Fruit fly (Drosophila melanogaster) whole organism, embryonic: ENCODE data around the gene CG46311.
A peak's percentile ranks its signal among the peaks of the same experiment; 100 is the strongest.

ENCODE experiments used
- Adf1 ChIP-seq: fragments of 200-800 bp; sonication (Bioruptor generic); IDR thresholded peaks from 2 replicates; pipeline ENCODE4 v1.3.6; 2022; ENCODE audit warnings: missing biosample characterization, missing genetic modification characterization
- B-H1 ChIP-seq: fragments of 200-800 bp; sonication (Bioruptor generic); IDR thresholded peaks from 3 replicates; pipeline ENCODE4 v1.3.6; 2022; ENCODE audit warnings: missing biosample characterization, missing genetic modification characterization
- CG10274 ChIP-seq: fragments of 200-800 bp; sonication (Bioruptor generic); optimal IDR thresholded peaks from 3 replicates; lab custom pipeline; 2017; ENCODE audit warnings: missing biosample characterization, mild to moderate bottlenecking, missing genetic modification characterization
- CG10979 ChIP-seq: fragments of 200-800 bp; sonication (Bioruptor generic); optimal IDR thresholded peaks from 2 replicates; lab custom pipeline; 2018; ENCODE audit warnings: missing biosample characterization, mild to moderate bottlenecking, missing genetic modification characterization, moderate library complexity
- CG11093 ChIP-seq: fragments of 200-800 bp; sonication (Bioruptor generic); IDR thresholded peaks from 3 replicates; pipeline ENCODE4 v1.3.6; 2022; ENCODE audit warnings: missing biosample characterization, missing genetic modification characterization
- CG12071 ChIP-seq: fragments of 200-800 bp; sonication (Bioruptor generic); optimal IDR thresholded peaks from 3 replicates; lab custom pipeline; 2018; ENCODE audit warnings: missing biosample characterization, mild to moderate bottlenecking, missing genetic modification characterization
- CG12744 ChIP-seq: fragments of 200-800 bp; sonication (Bioruptor generic); optimal IDR thresholded peaks from 2 replicates; lab custom pipeline; 2016; ENCODE audit warnings: missing biosample characterization, missing genetic modification characterization
- CG16815 ChIP-seq: fragments of 200-800 bp; sonication (Bioruptor generic); optimal IDR thresholded peaks from 3 replicates; lab custom pipeline; 2017; ENCODE audit warnings: missing biosample characterization, mild to moderate bottlenecking, missing genetic modification characterization
- CG17568 ChIP-seq: fragments of 200-800 bp; sonication (Bioruptor generic); optimal IDR thresholded peaks from 2 replicates; lab custom pipeline; 2018; ENCODE audit warnings: missing biosample characterization, mild to moderate bottlenecking, missing genetic modification characterization, moderate library complexity
- CG1792 ChIP-seq: fragments of 200-800 bp; sonication (Bioruptor generic); optimal IDR thresholded peaks from 2 replicates; lab custom pipeline; 2016; ENCODE audit warnings: missing biosample characterization, missing genetic modification characterization
- CG2129 ChIP-seq: fragments of 200-800 bp; sonication (Bioruptor generic); IDR thresholded peaks from 2 replicates; pipeline ENCODE4 v1.3.6; 2022; ENCODE audit warnings: missing biosample characterization, missing genetic modification characterization; ENCODE audit not compliant: partially characterized antibody
- CG2202 ChIP-seq: fragments of 200-800 bp; sonication (Bioruptor generic); optimal IDR thresholded peaks from 2 replicates; lab custom pipeline; 2018; ENCODE audit warnings: missing biosample characterization, mild to moderate bottlenecking, missing genetic modification characterization
- CG30020 ChIP-seq: fragments of 200-800 bp; optimal IDR thresholded peaks from 2 replicates; lab custom pipeline; 2019; ENCODE audit warnings: missing biosample characterization, mild to moderate bottlenecking, missing genetic modification characterization, moderate library complexity
- CG4707 ChIP-seq: fragments of 200-800 bp; sonication (Bioruptor generic); optimal IDR thresholded peaks from 2 replicates; lab custom pipeline; 2018; ENCODE audit warnings: missing biosample characterization, mild to moderate bottlenecking, missing genetic modification characterization, moderate library complexity
- CG5953 ChIP-seq: fragments of 200-800 bp; sonication (Bioruptor generic); IDR thresholded peaks from 2 replicates; pipeline ENCODE4 v1.3.6; 2022; ENCODE audit warnings: missing biosample characterization, missing genetic modification characterization
- CG6654 ChIP-seq: fragments of 200-800 bp; sonication (Bioruptor generic); optimal IDR thresholded peaks from 2 replicates; lab custom pipeline; 2017; ENCODE audit warnings: missing biosample characterization, mild to moderate bottlenecking, missing genetic modification characterization
- CG7745 ChIP-seq: fragments of 200-800 bp; sonication (Bioruptor generic); optimal IDR thresholded peaks from 2 replicates; lab custom pipeline; 2018; ENCODE audit warnings: missing biosample characterization, mild to moderate bottlenecking, missing genetic modification characterization, moderate library complexity
- CG8924 ChIP-seq: fragments of 200-800 bp; optimal IDR thresholded peaks from 3 replicates; lab custom pipeline; 2019; ENCODE audit warnings: missing biosample characterization, mild to moderate bottlenecking, missing genetic modification characterization, moderate library complexity
- CG9817 ChIP-seq: fragments of 200-800 bp; sonication (Bioruptor generic); optimal IDR thresholded peaks from 2 replicates; lab custom pipeline; 2018; ENCODE audit warnings: missing biosample characterization, mild to moderate bottlenecking, missing genetic modification characterization, moderate library complexity
- CHES-1-like ChIP-seq: fragments of 200-800 bp; sonication (Bioruptor generic); optimal IDR thresholded peaks from 2 replicates; lab custom pipeline; 2016; ENCODE audit warnings: missing biosample characterization, missing genetic modification characterization
- Camta ChIP-seq: fragments of 200-800 bp; sonication (Bioruptor generic); optimal IDR thresholded peaks from 2 replicates; lab custom pipeline; 2016; ENCODE audit warnings: missing biosample characterization, missing genetic modification characterization
- Doc3 ChIP-seq: fragments of 200-800 bp; sonication (Bioruptor generic); IDR thresholded peaks from 3 replicates; pipeline ENCODE4 v1.3.6; 2022; ENCODE audit warnings: missing biosample characterization, missing genetic modification characterization; ENCODE audit not compliant: partially characterized antibody
- Drgx ChIP-seq: fragments of 200-800 bp; sonication (Bioruptor generic); IDR thresholded peaks from 2 replicates; pipeline ENCODE4 v1.3.6; 2022; ENCODE audit warnings: missing biosample characterization, missing genetic modification characterization
- Eip74EF ChIP-seq, 2 experiments: fragments of 200-800 bp in 1 of 2; fragments of >200 bp in 1 of 2; sonication (Bioruptor generic) in 1 of 2; optimal IDR thresholded peaks; 2 replicates each; lab custom pipeline; 2017 to 2019; ENCODE audit warnings: missing biosample characterization in 2 of 2, missing genetic modification characterization in 2 of 2, mild to moderate bottlenecking in 1 of 2, moderate library complexity in 1 of 2
- Elba2 ChIP-seq: fragments of 200-800 bp; sonication (Bioruptor generic); optimal IDR thresholded peaks from 3 replicates; lab custom pipeline; 2016; ENCODE audit warnings: missing biosample characterization, missing genetic modification characterization
- GATAe ChIP-seq: fragments of 200-800 bp; sonication (Bioruptor generic); conservative IDR thresholded peaks from 2 replicates; pipeline ENCODE4 v1.3.6; 2022; ENCODE audit warnings: missing biosample characterization, missing genetic modification characterization
- HLH54F ChIP-seq: fragments of 200-800 bp; sonication (Bioruptor generic); optimal IDR thresholded peaks from 3 replicates; lab custom pipeline; 2016; ENCODE audit warnings: missing biosample characterization, missing genetic modification characterization
- Hey ChIP-seq: fragments of 200-800 bp; sonication (Bioruptor generic); optimal IDR thresholded peaks from 3 replicates; lab custom pipeline; 2018; ENCODE audit warnings: missing biosample characterization, mild to moderate bottlenecking, missing genetic modification characterization
- MESR4 ChIP-seq: fragments of 200-800 bp; sonication (Bioruptor generic); optimal IDR thresholded peaks from 2 replicates; lab custom pipeline; 2018; ENCODE audit warnings: missing biosample characterization, mild to moderate bottlenecking, missing genetic modification characterization, moderate library complexity
- NFAT ChIP-seq: fragments of 200-800 bp; sonication (Bioruptor generic); IDR thresholded peaks from 2 replicates; pipeline ENCODE4 v1.3.6; 2022; ENCODE audit warnings: missing biosample characterization, missing genetic modification characterization
- Ssrp ChIP-seq: fragments of 200-800 bp; sonication (Bioruptor generic); optimal IDR thresholded peaks from 2 replicates; lab custom pipeline; 2018; ENCODE audit warnings: missing biosample characterization, mild to moderate bottlenecking, missing genetic modification characterization, moderate library complexity
- TFAM ChIP-seq: fragments of 200-800 bp; sonication (Bioruptor generic); optimal IDR thresholded peaks from 2 replicates; lab custom pipeline; 2017; ENCODE audit warnings: missing biosample characterization, missing genetic modification characterization, inconsistent platforms
- ash1 ChIP-seq: fragments of 200-800 bp; sonication (Bioruptor generic); optimal IDR thresholded peaks from 2 replicates; lab custom pipeline; 2018; ENCODE audit warnings: missing biosample characterization, mild to moderate bottlenecking, missing genetic modification characterization
- cas ChIP-seq: fragments of 200-800 bp; sonication (Bioruptor generic); IDR thresholded peaks from 2 replicates; pipeline ENCODE4 v1.3.6; 2022; ENCODE audit warnings: missing biosample characterization, missing genetic modification characterization
- caup ChIP-seq: fragments of 200-800 bp; sonication (Bioruptor generic); optimal IDR thresholded peaks from 3 replicates; lab custom pipeline; 2017; ENCODE audit warnings: missing biosample characterization, mild to moderate bottlenecking, missing genetic modification characterization, moderate library complexity; ENCODE audit not compliant: severe bottlenecking
- ci ChIP-seq: fragments of 200-800 bp; sonication (Bioruptor generic); IDR thresholded peaks from 3 replicates; pipeline ENCODE4 v1.3.6; 2022; ENCODE audit warnings: missing biosample characterization, missing genetic modification characterization
- dati ChIP-seq: fragments of 200-800 bp; sonication (Bioruptor generic); IDR thresholded peaks from 2 replicates; pipeline ENCODE4 v1.3.6; 2022; ENCODE audit warnings: missing biosample characterization, missing genetic modification characterization
- eyg ChIP-seq: fragments of 200-800 bp; sonication (Bioruptor generic); optimal IDR thresholded peaks from 3 replicates; lab custom pipeline; 2016; ENCODE audit warnings: missing biosample characterization, missing genetic modification characterization
- hb ChIP-seq: fragments of 200-800 bp; sonication (Bioruptor generic); IDR thresholded peaks from 3 replicates; pipeline ENCODE4 v1.3.6; 2022; ENCODE audit warnings: missing biosample characterization, missing genetic modification characterization; ENCODE audit not compliant: partially characterized antibody
- kni ChIP-seq: fragments of 200-800 bp; sonication (Bioruptor generic); optimal IDR thresholded peaks from 3 replicates; lab custom pipeline; 2017; ENCODE audit warnings: mild to moderate bottlenecking, missing biosample characterization, missing genetic modification reagents, missing genetic modification characterization
- mirr ChIP-seq: fragments of 200-800 bp; sonication (Bioruptor generic); optimal IDR thresholded peaks from 3 replicates; lab custom pipeline; 2018; ENCODE audit warnings: missing biosample characterization, mild to moderate bottlenecking, missing genetic modification characterization
- nmo ChIP-seq: fragments of 200-800 bp; sonication (Bioruptor generic); optimal IDR thresholded peaks from 2 replicates; lab custom pipeline; 2018; ENCODE audit warnings: missing biosample characterization, mild to moderate bottlenecking, missing genetic modification characterization, moderate library complexity
- pita ChIP-seq: fragments of 200-800 bp; sonication (Bioruptor generic); optimal IDR thresholded peaks from 2 replicates; lab custom pipeline; 2017; ENCODE audit warnings: missing biosample characterization, mild to moderate bottlenecking, missing genetic modification characterization
- repo ChIP-seq: fragments of 200-800 bp; sonication (Bioruptor generic); optimal IDR thresholded peaks from 2 replicates; lab custom pipeline; 2016; ENCODE audit warnings: missing biosample characterization, missing genetic modification characterization
- sens ChIP-seq: fragments of 200-800 bp; sonication (Bioruptor generic); peaks from one replicate; lab custom pipeline; 2016; ENCODE audit warnings: missing biosample characterization, missing genetic modification characterization
- sim ChIP-seq: fragments of 200-800 bp; sonication (Bioruptor generic); IDR thresholded peaks from 2 replicates; pipeline ENCODE4 v1.3.6; 2022; ENCODE audit warnings: missing biosample characterization, missing genetic modification characterization
- sima ChIP-seq: fragments of 200-800 bp; sonication (Bioruptor generic); optimal IDR thresholded peaks from 2 replicates; lab custom pipeline; 2016; ENCODE audit warnings: missing biosample characterization, missing genetic modification characterization
- slp2 ChIP-seq: fragments of 200-800 bp; sonication (Bioruptor generic); optimal IDR thresholded peaks from 2 replicates; lab custom pipeline; 2016; ENCODE audit warnings: missing biosample characterization, missing genetic modification characterization
- so ChIP-seq: fragments of 200-800 bp; sonication (Bioruptor generic); IDR thresholded peaks from 3 replicates; pipeline ENCODE4 v1.3.6; 2022; ENCODE audit warnings: missing biosample characterization, missing genetic modification characterization
- sqz ChIP-seq: fragments of 200-800 bp; sonication (Bioruptor generic); optimal IDR thresholded peaks from 3 replicates; lab custom pipeline; 2018; ENCODE audit warnings: missing biosample characterization, mild to moderate bottlenecking, missing genetic modification characterization
- wdn ChIP-seq: fragments of 200-800 bp; sonication (Bioruptor generic); IDR thresholded peaks from 2 replicates; pipeline ENCODE4 v1.3.6; 2022; ENCODE audit warnings: missing biosample characterization, missing genetic modification characterization
- yki ChIP-seq: fragments of >200 bp; optimal IDR thresholded peaks from 3 replicates; lab custom pipeline; 2018

CG46311 gene

DNA sequence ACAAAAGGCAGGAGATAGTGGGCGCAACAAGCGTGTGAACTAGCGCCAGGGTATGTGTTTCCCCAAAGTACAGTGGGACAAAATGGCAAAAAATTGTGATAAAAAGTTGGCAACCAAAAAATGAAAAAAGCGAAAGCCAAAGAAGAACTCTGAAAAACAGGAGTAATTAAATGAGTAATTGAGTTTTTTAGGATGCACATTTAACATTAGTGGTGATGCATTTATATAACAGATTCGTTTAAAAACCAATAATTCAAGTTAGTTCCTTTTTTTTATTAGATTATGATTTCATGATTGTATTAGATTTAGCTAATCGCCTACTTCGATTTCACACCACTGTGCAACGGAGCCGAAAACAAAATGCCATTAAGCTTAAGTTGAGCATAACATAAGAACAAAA lies 8.8 kb downstream of the CG46311 start:
- 0 out of 2 replicates have a peak, but pooled peaks have one; percentile 39 for TF ChIP-seq Drgx (GFP tag; lab: Robert Waterston, UW)
- no peak for TF ChIP-seq wdn (GFP tag; lab: Robert Waterston, UW)
- TF ChIP-seq CG10979 = peak; percentile 75
- peak; percentile 30 for TF ChIP-seq CG16815 (GFP tag; lab: Kevin White, UChicago)
- TF ChIP-seq cas = no peak
- TF ChIP-seq CG30020 = no peak
- peak; percentile 68 for TF ChIP-seq Ssrp (tag; lab: Kevin White, UChicago)
- TF ChIP-seq CG6654 (GFP tag; lab: Kevin White, UChicago) = peak; percentile 51
- peak; percentile 10 for TF ChIP-seq CG9817
- peak; percentile 39; the same call in 1 of the 3 replicates for TF ChIP-seq B-H1
- no peak for TF ChIP-seq CG10274
- 0 out of 3 replicates have a peak, but pooled peaks have one; percentile 42 for TF ChIP-seq so (GFP tag; lab: Robert Waterston, UW)
- no peak for TF ChIP-seq NFAT (GFP tag; lab: Robert Waterston, UW)
- TF ChIP-seq CG5953 = no peak
- TF ChIP-seq Doc3 = no peak
- no peak for TF ChIP-seq CG2202
- TF ChIP-seq CG11093 (GFP tag; lab: Robert Waterston, UW) = no peak
- TF ChIP-seq sim (GFP tag; lab: Robert Waterston, UW) = no peak
- TF ChIP-seq GATAe = no peak
- TF ChIP-seq sqz (GFP tag; lab: Kevin White, UChicago) = no peak
- TF ChIP-seq CG1792 (GFP tag; lab: Kevin White, UChicago) = no peak
- no peak for TF ChIP-seq TFAM (GFP tag; lab: Kevin White, UChicago)
- TF ChIP-seq caup = peak; percentile 31
- no peak for TF ChIP-seq MESR4 (GFP tag; lab: Kevin White, UChicago)
- TF ChIP-seq Elba2 (GFP tag; lab: Kevin White, UChicago) = no peak
- TF ChIP-seq dati (GFP tag; lab: Robert Waterston, UW) = no peak
- peak; percentile 31 for TF ChIP-seq Camta (GFP tag; lab: Kevin White, UChicago)
- TF ChIP-seq CG4707 (GFP tag; lab: Kevin White, UChicago) = no peak
- TF ChIP-seq kni = no peak
- no peak for TF ChIP-seq Hey (tag; lab: Kevin White, UChicago)
- TF ChIP-seq CG7745 (tag; lab: Kevin White, UChicago) = no peak
- TF ChIP-seq Eip74EF (GFP tag; optimal IDR thresholded peaks at IDR 0.05; lab: Kevin White, UChicago) = peak in 1 of 2 experiments; percentile 35
- peak; percentile 28 for TF ChIP-seq HLH54F (GFP tag; lab: Kevin White, UChicago)
- no peak for TF ChIP-seq ash1 (GFP tag; lab: Kevin White, UChicago)
- peak; percentile 95 for TF ChIP-seq sens (GFP tag; lab: Kevin White, UChicago)
- no peak for TF ChIP-seq yki (lab: Kevin White, UChicago)
- TF ChIP-seq CG12071 (GFP tag; lab: Kevin White, UChicago) = no peak
- no peak for TF ChIP-seq eyg (GFP tag; lab: Kevin White, UChicago)
- TF ChIP-seq CG12744 (GFP tag; lab: Kevin White, UChicago) = no peak
- TF ChIP-seq mirr (GFP tag; lab: Kevin White, UChicago) = no peak
- no peak for TF ChIP-seq hb (GFP tag; lab: Robert Waterston, UW)
- no peak for TF ChIP-seq slp2 (GFP tag; lab: Kevin White, UChicago)
- TF ChIP-seq sima = no peak
- no peak for TF ChIP-seq Adf1 (GFP tag; lab: Robert Waterston, UW)
- peak; percentile 53 for TF ChIP-seq repo (GFP tag; lab: Kevin White, UChicago)
- TF ChIP-seq pita (GFP tag; lab: Kevin White, UChicago) = no peak
- TF ChIP-seq ci (GFP tag; lab: Robert Waterston, UW) = peak; percentile 60; the same call in 2 of the 3 replicates
- TF ChIP-seq CG2129 (GFP tag; lab: Robert Waterston, UW) = no peak
- no peak for TF ChIP-seq CHES-1-like
- peak; percentile 36 for TF ChIP-seq CG17568 (GFP tag; lab: Kevin White, UChicago)
- TF ChIP-seq nmo (GFP tag; lab: Kevin White, UChicago) = peak; percentile 73
- peak; percentile 47 for TF ChIP-seq CG8924
